Fruit fly (Drosophila melanogaster): ENCODE results near the gene EMC4.

dm6 chr3L:22823230-22823629 is 44.8 kb downstream of the EMC4 start:
- TF ChIP-seq CG8478 (optimal IDR thresholded peaks at IDR 0.05): no peak
- no peak for TF ChIP-seq CTCF (optimal IDR thresholded peaks at IDR 0.05)
